Fruit fly (Drosophila melanogaster) whole organism: ENCODE results near the gene CG13471.

Experiments
- CG8478 ChIP-seq: fragments of >200 bp; optimal IDR thresholded peaks from 2 replicates; lab custom pipeline; 2018; ENCODE audit warnings: inconsistent platforms
- Dll ChIP-seq: fragments of >200 bp; optimal IDR thresholded peaks from 2 replicates; lab custom pipeline; 2017
- pan ChIP-seq: fragments of >200 bp; optimal IDR thresholded peaks from 2 replicates; lab custom pipeline; 2017
- psq ChIP-seq: fragments of >200 bp; optimal IDR thresholded peaks from 2 replicates; lab custom pipeline; 2017
- usp ChIP-seq: fragments of >200 bp; optimal IDR thresholded peaks from 2 replicates; lab custom pipeline; 2017; ENCODE audit warnings: missing biosample characterization, missing genetic modification characterization, mixed read lengths

dm6 chr3L:14686251-14686650 lies 47.1 kb downstream of the CG13471 start:
- no peak for TF ChIP-seq pan
- TF ChIP-seq CG8478 (lab: Kevin White, UChicago): no peak
- TF ChIP-seq Dll (lab: Kevin White, UChicago): no peak
- no peak for TF ChIP-seq usp (GFP tag; lab: Kevin White, UChicago)
- no peak for TF ChIP-seq psq (lab: Kevin White, UChicago)
